Fruit fly (Drosophila melanogaster): ENCODE measurements around the gene indra.
A peak's percentile ranks its signal among the peaks of the same experiment; 100 is the strongest.

indra gene

DNA sequence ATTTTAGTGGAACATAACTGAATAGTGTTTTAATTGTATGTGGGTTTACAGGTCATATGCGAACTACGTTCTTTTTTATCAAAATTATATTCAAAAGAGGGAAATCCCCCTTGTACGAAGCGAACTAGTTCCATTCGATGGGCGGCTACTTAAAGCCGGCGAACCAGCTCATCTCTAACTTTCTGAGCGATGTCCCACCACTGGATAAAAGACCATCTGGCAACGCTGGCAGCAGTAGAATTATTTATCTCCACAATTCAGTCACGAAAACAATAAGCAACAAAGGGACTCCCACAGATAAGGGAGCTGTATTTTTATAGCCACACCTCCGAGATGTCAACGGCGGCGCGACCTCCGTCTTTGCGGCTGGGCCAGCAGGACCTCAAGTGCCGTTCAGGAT lies 46.5 kb downstream of the indra start, which contains the start of gene Rabex-5 (continued):
- TF ChIP-seq CG2202 (tag; optimal IDR thresholded peaks at IDR 0.05): no peak
- no peak for TF ChIP-seq schlank (tag; optimal IDR thresholded peaks at IDR 0.05)
- peak; percentile 52 for TF ChIP-seq nerfin-1 (tag; optimal IDR thresholded peaks at IDR 0.05)
- peak; percentile 92 for TF ChIP-seq amos (GFP tag; IDR thresholded peaks at IDR 0.05; ENCODE audit: partially characterized antibody)
- TF ChIP-seq CG17802 (tag; optimal IDR thresholded peaks at IDR 0.05): no peak
- no peak for TF ChIP-seq br (optimal IDR thresholded peaks at IDR 0.05)
- peak; percentile 1 for TF ChIP-seq bcd (GFP tag; optimal IDR thresholded peaks at IDR 0.05)
- TF ChIP-seq CG8924 (tag; optimal IDR thresholded peaks at IDR 0.05): peak; percentile 23
- no peak for TF ChIP-seq gem (tag; optimal IDR thresholded peaks at IDR 0.05)
- peak; percentile 14 for TF ChIP-seq ems (GFP tag; optimal IDR thresholded peaks at IDR 0.05)
- no peak for TF ChIP-seq CG31224 (GFP tag; IDR thresholded peaks at IDR 0.05)
- TF ChIP-seq Sin3A (optimal IDR thresholded peaks at IDR 0.05): peak; percentile 36
- no peak for TF ChIP-seq CG6689 (GFP tag; IDR thresholded peaks at IDR 0.05)
- peak; percentile 71; the same call in 2 of the 3 replicates for TF ChIP-seq hb (GFP tag; IDR thresholded peaks at IDR 0.05; ENCODE audit: partially characterized antibody)
- TF ChIP-seq psq (GFP tag; optimal IDR thresholded peaks at IDR 0.05): no peak
- no peak for TF ChIP-seq insv (GFP tag; optimal IDR thresholded peaks at IDR 0.05)
- TF ChIP-seq CG10267 (tag; optimal IDR thresholded peaks at IDR 0.05): peak; percentile 25
- no peak for TF ChIP-seq yki (optimal IDR thresholded peaks at IDR 0.05)
- peak; percentile 27 for TF ChIP-seq HHEX (GFP tag; optimal IDR thresholded peaks at IDR 0.05)
- TF ChIP-seq CG31441 (GFP tag; IDR thresholded peaks at IDR 0.05): no peak
- TF ChIP-seq H2.0 (GFP tag; IDR thresholded peaks at IDR 0.05): no peak; the same call in 1 of the 2 replicates
- no peak for TF ChIP-seq CG8281 (tag; optimal IDR thresholded peaks at IDR 0.05)
- TF ChIP-seq abd-A (tag; optimal IDR thresholded peaks at IDR 0.05): no peak
- TF ChIP-seq Hr3 (GFP tag; optimal IDR thresholded peaks at IDR 0.05): peak; percentile 22
- no peak for TF ChIP-seq jigr1 (GFP tag; IDR thresholded peaks at IDR 0.05)
- TF ChIP-seq CG3407 (GFP tag; optimal IDR thresholded peaks at IDR 0.05): no peak
- TF ChIP-seq h (optimal IDR thresholded peaks at IDR 0.05): no peak
- TF ChIP-seq hth (optimal IDR thresholded peaks at IDR 0.05): no peak
- no peak for TF ChIP-seq ssp (GFP tag; IDR thresholded peaks at IDR 0.05)
- no peak for TF ChIP-seq CG8359 (GFP tag; optimal IDR thresholded peaks at IDR 0.05; ENCODE audit: borderline replicate concordance)
- TF ChIP-seq Atf3 (GFP tag; optimal IDR thresholded peaks at IDR 0.05): no peak
- no peak for TF ChIP-seq Ravus (GFP tag; IDR thresholded peaks at IDR 0.05)
- TF ChIP-seq CG14860 (GFP tag; IDR thresholded peaks at IDR 0.05; ENCODE audit: partially characterized antibody): peak; percentile 53; the same call in 2 of the 3 replicates
- no peak for TF ChIP-seq croc (GFP tag; conservative IDR thresholded peaks at IDR 0.05)
- no peak for TF ChIP-seq dati (GFP tag; IDR thresholded peaks at IDR 0.05)
- no peak for TF ChIP-seq eve (GFP tag; optimal IDR thresholded peaks at IDR 0.05)
- TF ChIP-seq caup (GFP tag; optimal IDR thresholded peaks at IDR 0.05; ENCODE audit: severe bottlenecking): no peak
- TF ChIP-seq CG18619 (GFP tag; optimal IDR thresholded peaks at IDR 0.05): no peak
- peak; percentile 62; the same call in 2 of the 3 replicates for TF ChIP-seq CG7963 (GFP tag; IDR thresholded peaks at IDR 0.05; ENCODE audit: partially characterized antibody)
- no peak for TF ChIP-seq repo (GFP tag; optimal IDR thresholded peaks at IDR 0.05)
- no peak for TF ChIP-seq crp (GFP tag; optimal IDR thresholded peaks at IDR 0.05)
- TF ChIP-seq org-1 (GFP tag; optimal IDR thresholded peaks at IDR 0.05): no peak
- peak; percentile 37 for TF ChIP-seq chn (GFP tag; optimal IDR thresholded peaks at IDR 0.05)
- no peak for TF ChIP-seq CG16779 (GFP tag; IDR thresholded peaks at IDR 0.05)
- TF ChIP-seq Dp (GFP tag; optimal IDR thresholded peaks at IDR 0.05): peak; percentile 67
- no peak for TF ChIP-seq tio (GFP tag; optimal IDR thresholded peaks at IDR 0.05)
- TF ChIP-seq sens-2 (GFP tag; IDR thresholded peaks at IDR 0.05): no peak
- TF ChIP-seq ro (GFP tag; IDR thresholded peaks at IDR 0.05): no peak
- no peak for TF ChIP-seq kni (GFP tag; optimal IDR thresholded peaks at IDR 0.05)
- peak; percentile 23 for TF ChIP-seq gfzf (GFP tag; optimal IDR thresholded peaks at IDR 0.05)
- TF ChIP-seq Tbp (GFP tag; optimal IDR thresholded peaks at IDR 0.05): no peak
- peak; percentile 29 for TF ChIP-seq NfI (GFP tag; optimal IDR thresholded peaks at IDR 0.05)
- peak; percentile 20 for TF ChIP-seq CG4282 (GFP tag; optimal IDR thresholded peaks at IDR 0.05)

Measured in whole organism, embryonic.